Fruit fly (Drosophila melanogaster) whole organism, pupa: ENCODE results near the gene Atu.

Experiments
- CG12605 ChIP-seq: fragments of 200-800 bp; sonication (Bioruptor generic); IDR thresholded peaks from 2 replicates; pipeline ENCODE4 v1.3.6; 2022; ENCODE audit warnings: missing biosample characterization, missing genetic modification characterization
- CG13204 ChIP-seq: fragments of 200-800 bp; sonication (Bioruptor generic); optimal IDR thresholded peaks from 2 replicates; lab custom pipeline; 2018; ENCODE audit warnings: missing biosample characterization, mild to moderate bottlenecking, missing genetic modification characterization, moderate library complexity
- CG14655 ChIP-seq: fragments of 200-800 bp; sonication (Bioruptor generic); optimal IDR thresholded peaks from 3 replicates; lab custom pipeline; 2017; ENCODE audit warnings: mild to moderate bottlenecking, missing biosample characterization, missing genetic modification reagents, missing genetic modification characterization
- CG15710 ChIP-seq: fragments of 200-800 bp; sonication (Bioruptor generic); optimal IDR thresholded peaks from 2 replicates; lab custom pipeline; 2018; ENCODE audit warnings: missing biosample characterization, mild to moderate bottlenecking, missing genetic modification characterization, moderate library complexity
- CG17806 ChIP-seq: fragments of 200-800 bp; sonication (Bioruptor generic); optimal IDR thresholded peaks from 2 replicates; lab custom pipeline; 2018; ENCODE audit warnings: missing biosample characterization, mild to moderate bottlenecking, missing genetic modification characterization, moderate library complexity
- CG32121 ChIP-seq: fragments of 200-800 bp; sonication (Bioruptor generic); IDR thresholded peaks from 2 replicates; pipeline ENCODE4 v1.3.6; 2022; ENCODE audit warnings: missing biosample characterization, missing genetic modification characterization
- CG34367 ChIP-seq: fragments of 200-800 bp; sonication (Bioruptor generic); optimal IDR thresholded peaks from 2 replicates; lab custom pipeline; 2018; ENCODE audit warnings: missing biosample characterization, mild to moderate bottlenecking, missing genetic modification characterization
- CG4496 ChIP-seq: fragments of 200-800 bp; sonication (Bioruptor generic); IDR thresholded peaks from 3 replicates; pipeline ENCODE4 v1.3.6; 2022; ENCODE audit warnings: missing biosample characterization, missing genetic modification characterization
- CG8159 ChIP-seq: fragments of 200-800 bp; sonication (Bioruptor generic); optimal IDR thresholded peaks from 3 replicates; lab custom pipeline; 2018; ENCODE audit warnings: missing biosample characterization, mild to moderate bottlenecking, missing genetic modification characterization, moderate library complexity
- CG8301 ChIP-seq: fragments of 200-800 bp; sonication (Bioruptor generic); optimal IDR thresholded peaks from 2 replicates; lab custom pipeline; 2018; ENCODE audit warnings: missing biosample characterization, mild to moderate bottlenecking, missing genetic modification characterization
- CG9948 ChIP-seq: fragments of 200-800 bp; sonication (Bioruptor generic); optimal IDR thresholded peaks from 2 replicates; lab custom pipeline; 2018; ENCODE audit warnings: missing biosample characterization, mild to moderate bottlenecking, missing genetic modification characterization, moderate library complexity
- D1 ChIP-seq: fragments of 200-800 bp; sonication (Bioruptor generic); optimal IDR thresholded peaks from 2 replicates; lab custom pipeline; 2018; ENCODE audit warnings: missing biosample characterization, mild to moderate bottlenecking, missing genetic modification characterization, moderate library complexity
- EcR ChIP-seq: fragments of 200-800 bp; sonication (Bioruptor generic); optimal IDR thresholded peaks from 3 replicates; lab custom pipeline; 2019; ENCODE audit warnings: missing biosample characterization, missing genetic modification characterization, mild to moderate bottlenecking, moderate library complexity, missing genetic modification reagents
- Ets98B ChIP-seq: fragments of 200-800 bp; sonication (Bioruptor generic); IDR thresholded peaks from 2 replicates; pipeline ENCODE4 v1.3.6; 2022; ENCODE audit warnings: missing biosample characterization, missing genetic modification characterization
- Pif1A ChIP-seq: fragments of 200-800 bp; sonication (Bioruptor generic); optimal IDR thresholded peaks from 3 replicates; lab custom pipeline; 2016; ENCODE audit warnings: missing biosample characterization, missing genetic modification characterization
- Pif1B ChIP-seq: fragments of 200-800 bp; sonication (Bioruptor generic); optimal IDR thresholded peaks from 3 replicates; lab custom pipeline; 2016; ENCODE audit warnings: missing biosample characterization, missing genetic modification characterization
- Snoo ChIP-seq: fragments of 200-800 bp; sonication (Bioruptor generic); optimal IDR thresholded peaks from 3 replicates; lab custom pipeline; 2017; ENCODE audit warnings: missing biosample characterization, mild to moderate bottlenecking, missing genetic modification characterization, inconsistent platforms
- fd96Ca ChIP-seq: fragments of 200-800 bp; sonication (Bioruptor generic); IDR thresholded peaks from 3 replicates; pipeline ENCODE4 v1.3.6; 2022; ENCODE audit warnings: missing biosample characterization, missing genetic modification characterization
- gl ChIP-seq: fragments of 200-800 bp; sonication (Bioruptor generic); optimal IDR thresholded peaks from 2 replicates; lab custom pipeline; 2018; ENCODE audit warnings: missing biosample characterization, mild to moderate bottlenecking, missing genetic modification characterization
- rn ChIP-seq: fragments of 200-800 bp; sonication (Bioruptor generic); IDR thresholded peaks from 2 replicates; pipeline ENCODE4 v1.3.6; 2022; ENCODE audit warnings: missing biosample characterization, missing genetic modification characterization

The Atu gene

dm6 chr3R:5570635-5571436 is 42.3 kb upstream of the Atu start, which contains the start of gene CRMP:
TSS of gene CRMP (plus strand) at chr3R:5571108.
- TF ChIP-seq EcR (GFP tag; lab: Kevin White, UChicago) (no peak), CG13204 (GFP tag; lab: Kevin White, UChicago) (no peak), D1 (tag; lab: Kevin White, UChicago) (no peak), CG8301 (tag; lab: Kevin White, UChicago) (peak; percentile 32), CG12605 (peak; percentile 29; the same call in 1 of the 2 replicates), CG32121 (GFP tag; lab: Robert Waterston, UW) (0 out of 2 replicates have a peak, but pooled peaks have one; percentile 21)
- TF ChIP-seq, all 21 proteins: peak for 3

- TF ChIP-seq CG12605 (0 out of 2 replicates have a peak, but pooled peaks have one; percentile 1), CG8159 (no peak), Ets98B (GFP tag; lab: Robert Waterston, UW) (no peak), CG8301 (tag; lab: Kevin White, UChicago) (no peak), gl (tag; lab: Kevin White, UChicago) (no peak), fd96Ca (GFP tag; lab: Robert Waterston, UW) (0 out of 3 replicates have a peak, but pooled peaks have one; percentile 39)
Measured at dm6 chr3R:5571437-5571750, 41.8 kb upstream of the Atu start.

dm6 chr3R:5571756-5572155 is 41.4 kb upstream of the Atu start:
- no peak for TF ChIP-seq fd96Ca (GFP tag; lab: Robert Waterston, UW)
- TF ChIP-seq CG13204 (GFP tag; lab: Kevin White, UChicago), result no peak
- peak; percentile 43 for TF ChIP-seq EcR (GFP tag; lab: Kevin White, UChicago)

- TF ChIP-seq CG9948 (tag; lab: Kevin White, UChicago) (peak; percentile 12), CG12605 (no peak), CG17806 (tag; lab: Kevin White, UChicago) (no peak), Ets98B (GFP tag; lab: Robert Waterston, UW) (no peak), fd96Ca (GFP tag; lab: Robert Waterston, UW) (0 out of 3 replicates have a peak, but pooled peaks have one; percentile 35), CG32121 (GFP tag; lab: Robert Waterston, UW) (no peak), Pif1B (GFP tag; lab: Kevin White, UChicago) (peak; percentile 30), rn (GFP tag; lab: Robert Waterston, UW) (no peak), EcR (GFP tag; lab: Kevin White, UChicago) (peak; percentile 83), CG15710 (tag; lab: Kevin White, UChicago) (no peak)
Measured at dm6 chr3R:5572900-5573665, 40.1 kb upstream of the Atu start.

dm6 chr3R:5573883-5574282 is 39.3 kb upstream of the Atu start:
- TF ChIP-seq D1 (tag; lab: Kevin White, UChicago) (no peak), Snoo (tag; lab: Kevin White, UChicago) (no peak), EcR (GFP tag; lab: Kevin White, UChicago) (peak; percentile 94), fd96Ca (GFP tag; lab: Robert Waterston, UW) (no peak), CG32121 (GFP tag; lab: Robert Waterston, UW) (no peak)
- TF ChIP-seq, all 21 proteins: peak for 1

- TF ChIP-seq CG8301 (tag; lab: Kevin White, UChicago) (no peak), CG4496 (GFP tag; lab: Robert Waterston, UW) (0 out of 3 replicates have a peak, but pooled peaks have one; percentile 46), rn (GFP tag; lab: Robert Waterston, UW) (0 out of 2 replicates have a peak, but pooled peaks have one; percentile 12), CG32121 (GFP tag; lab: Robert Waterston, UW) (0 out of 2 replicates have a peak, but pooled peaks have one; percentile 32), CG14655 (GFP tag; lab: Kevin White, UChicago) (no peak), CG12605 (0 out of 2 replicates have a peak, but pooled peaks have one; percentile 32), Ets98B (GFP tag; lab: Robert Waterston, UW) (peak; percentile 19; the same call in 1 of the 2 replicates)
Measured at dm6 chr3R:5587863-5588519, 25.2 kb upstream of the Atu start, which contains the start of gene CG2926. TSS of gene CG2926 (minus strand) at chr3R:5588380.

- TF ChIP-seq fd96Ca (GFP tag; lab: Robert Waterston, UW), result no peak
- no peak for TF ChIP-seq CG13204 (GFP tag; lab: Kevin White, UChicago)
- TF ChIP-seq CG17806 (tag; lab: Kevin White, UChicago), result no peak
- no peak for TF ChIP-seq Pif1A (GFP tag; lab: Kevin White, UChicago)
- TF ChIP-seq CG9948 (tag; lab: Kevin White, UChicago), result no peak
- TF ChIP-seq CG15710 (tag; lab: Kevin White, UChicago), result no peak
- TF ChIP-seq CG4496 (GFP tag; lab: Robert Waterston, UW), result no peak
- no peak for TF ChIP-seq CG8159
- TF ChIP-seq CG14655 (GFP tag; lab: Kevin White, UChicago), result no peak
- no peak for TF ChIP-seq CG34367 (tag; lab: Kevin White, UChicago)
- TF ChIP-seq CG32121 (GFP tag; lab: Robert Waterston, UW), result no peak
- no peak for TF ChIP-seq D1 (tag; lab: Kevin White, UChicago)
- TF ChIP-seq CG12605, result no peak
- TF ChIP-seq, all 21 proteins: peak for 0
Measured at dm6 chr3R:5588573-5588972, 24.6 kb upstream of the Atu start, which contains the start of gene PolZ2. TSS of gene PolZ2 (plus strand) at chr3R:5588873.
